Fruit fly (Drosophila melanogaster) whole organism, wandering third instar larva: ENCODE data around the gene Cad89D.

Experiments used
- Abd-B ChIP-seq: fragments of >200 bp; optimal IDR thresholded peaks from 2 replicates; lab custom pipeline; 2017; ENCODE audit warnings: missing biosample characterization, missing genetic modification characterization
- CG32264 ChIP-seq: fragments of 200-800 bp; sonication (Bioruptor generic); optimal IDR thresholded peaks from 2 replicates; lab custom pipeline; 2016; ENCODE audit warnings: missing biosample characterization, missing genetic modification characterization
- CG9705 ChIP-seq: fragments of 200-800 bp; sonication (Bioruptor generic); optimal IDR thresholded peaks from 2 replicates; lab custom pipeline; 2018; ENCODE audit warnings: missing biosample characterization, mild to moderate bottlenecking, missing genetic modification characterization
- CrebA ChIP-seq: fragments of 200-800 bp; sonication (Bioruptor generic); optimal IDR thresholded peaks from 2 replicates; lab custom pipeline; 2016; ENCODE audit warnings: missing biosample characterization, mild to moderate bottlenecking, missing genetic modification characterization, borderline replicate concordance
- Dfd ChIP-seq: fragments of >200 bp; optimal IDR thresholded peaks from 2 replicates; lab custom pipeline; 2017; ENCODE audit warnings: missing biosample characterization, missing genetic modification characterization
- Dif ChIP-seq: fragments of 200-275, 200-300 bp; sonication (Bioruptor generic); optimal IDR thresholded peaks from 2 replicates; lab custom pipeline; 2018; ENCODE audit warnings: missing biosample characterization, missing genetic modification characterization; ENCODE audit not compliant: partially characterized antibody
- GATAd ChIP-seq: sonication (Bioruptor generic); optimal IDR thresholded peaks from 2 replicates; lab custom pipeline; 2016; ENCODE audit warnings: missing biosample characterization, missing genetic modification characterization
- HLH106 ChIP-seq: fragments of 200-800 bp; optimal IDR thresholded peaks from 3 replicates; lab custom pipeline; 2019; ENCODE audit warnings: missing biosample characterization, mild to moderate bottlenecking, missing genetic modification characterization, moderate library complexity
- Hr78 ChIP-seq: fragments of >200 bp; optimal IDR thresholded peaks from 2 replicates; lab custom pipeline; 2017; ENCODE audit warnings: missing biosample characterization, missing genetic modification characterization
- Hr83 ChIP-seq: fragments of 200-300 bp; sonication (Bioruptor generic); optimal IDR thresholded peaks from 2 replicates; lab custom pipeline; 2016; ENCODE audit warnings: missing biosample characterization, mild to moderate bottlenecking, missing genetic modification characterization, moderate library complexity; ENCODE audit not compliant: poor library complexity, severe bottlenecking
- Jra ChIP-seq: sonication (Bioruptor generic); optimal IDR thresholded peaks from 2 replicates; lab custom pipeline; 2016; ENCODE audit warnings: missing biosample characterization, missing genetic modification characterization
- Myc ChIP-seq: fragments of >200 bp; optimal IDR thresholded peaks from 2 replicates; lab custom pipeline; 2017
- N ChIP-seq: fragments of >200 bp; optimal IDR thresholded peaks from 2 replicates; lab custom pipeline; 2018; ENCODE audit warnings: missing biosample characterization, missing external identifiers, missing genetic modification characterization
- OdsH ChIP-seq: fragments of 200-800 bp; sonication (Bioruptor generic); optimal IDR thresholded peaks from 2 replicates; lab custom pipeline; 2016; ENCODE audit warnings: missing biosample characterization, mild to moderate bottlenecking, missing genetic modification characterization
- Rel ChIP-seq, 2 experiments: fragments of 200-800 bp; sonication (Bioruptor generic) in 1 of 2; optimal IDR thresholded peaks; 2 replicates in 1 of 2; 3 replicates in 1 of 2; lab custom pipeline; 2016 to 2019; ENCODE audit warnings: mild to moderate bottlenecking in 2 of 2, missing biosample characterization in 2 of 2, missing genetic modification characterization in 2 of 2, moderate library complexity in 1 of 2
- Sp1 ChIP-seq: fragments of 200-800 bp; sonication (Bioruptor generic); optimal IDR thresholded peaks from 3 replicates; lab custom pipeline; 2019; ENCODE audit warnings: missing biosample characterization, mild to moderate bottlenecking, missing genetic modification characterization, moderate library complexity
- br ChIP-seq: fragments of 200-800 bp; sonication (Bioruptor generic); optimal IDR thresholded peaks from 2 replicates; lab custom pipeline; 2016; ENCODE audit warnings: missing biosample characterization, missing genetic modification characterization
- brk ChIP-seq: fragments of 200-800 bp; sonication (Bioruptor generic); optimal IDR thresholded peaks from 2 replicates; lab custom pipeline; 2016; ENCODE audit warnings: missing biosample characterization, mild to moderate bottlenecking, missing genetic modification characterization
- dl ChIP-seq, 2 experiments: fragments of 175-275, 200-275 bp in 1 of 2; fragments of 200-275 bp in 1 of 2; sonication (Bioruptor generic); optimal IDR thresholded peaks; lab custom pipeline; 2018; ENCODE audit warnings: mild to moderate bottlenecking in 2 of 2, missing biosample characterization in 2 of 2, missing genetic modification characterization in 2 of 2, moderate library complexity in 2 of 2; ENCODE audit not compliant: partially characterized antibody in 2 of 2, insufficient read depth in 1 of 2
- dmrt93B ChIP-seq: fragments of 200-800 bp; sonication (Bioruptor generic); optimal IDR thresholded peaks from 2 replicates; lab custom pipeline; 2018; ENCODE audit warnings: missing biosample characterization, mild to moderate bottlenecking, missing genetic modification characterization
- dsf ChIP-seq: sonication (Bioruptor generic); optimal IDR thresholded peaks from 2 replicates; lab custom pipeline; 2016; ENCODE audit warnings: missing biosample characterization, missing genetic modification characterization, borderline replicate concordance
- foxo ChIP-seq, 2 experiments: fragments of 200-800 bp; sonication (Bioruptor generic); optimal IDR thresholded peaks; 2 replicates in 1 of 2; 3 replicates in 1 of 2; lab custom pipeline; 2016 to 2017; ENCODE audit warnings: missing biosample characterization in 2 of 2, missing genetic modification characterization in 2 of 2
- fru ChIP-seq: fragments of 200-800 bp; sonication (Bioruptor generic); optimal IDR thresholded peaks from 3 replicates; lab custom pipeline; 2016; ENCODE audit warnings: missing biosample characterization, mild to moderate bottlenecking, missing genetic modification characterization
- h ChIP-seq: fragments of 200-800 bp; sonication (Bioruptor generic); optimal IDR thresholded peaks from 3 replicates; lab custom pipeline; 2016; ENCODE audit warnings: missing biosample characterization, mild to moderate bottlenecking, missing genetic modification characterization
- jim ChIP-seq: fragments of 175-275, 200-325 bp; sonication (Bioruptor generic); optimal IDR thresholded peaks from 2 replicates; lab custom pipeline; 2016; ENCODE audit warnings: missing biosample characterization, mild to moderate bottlenecking, missing genetic modification characterization
- lola ChIP-seq: fragments of >200 bp; optimal IDR thresholded peaks from 2 replicates; lab custom pipeline; 2017; ENCODE audit warnings: missing biosample characterization, missing genetic modification characterization
- pan ChIP-seq: fragments of >200 bp; optimal IDR thresholded peaks from 2 replicates; lab custom pipeline; 2017
- psq ChIP-seq: fragments of 200-800 bp; sonication (Bioruptor generic); optimal IDR thresholded peaks from 3 replicates; lab custom pipeline; 2017; ENCODE audit warnings: missing biosample characterization, mild to moderate bottlenecking, missing genetic modification characterization, moderate library complexity
- rgr ChIP-seq: fragments of 200-800 bp; sonication (Bioruptor generic); optimal IDR thresholded peaks from 3 replicates; lab custom pipeline; 2016; ENCODE audit warnings: missing biosample characterization, mild to moderate bottlenecking, missing genetic modification characterization
- sage ChIP-seq: fragments of 200-800 bp; sonication (Bioruptor generic); optimal IDR thresholded peaks from 2 replicates; lab custom pipeline; 2016; ENCODE audit warnings: missing biosample characterization, mild to moderate bottlenecking, missing genetic modification characterization
- sv ChIP-seq: fragments of 200-800 bp; sonication (Bioruptor generic); optimal IDR thresholded peaks from 3 replicates; lab custom pipeline; 2016; ENCODE audit warnings: missing biosample characterization, missing genetic modification characterization
- tai ChIP-seq: sonication (Bioruptor generic); optimal IDR thresholded peaks from 2 replicates; lab custom pipeline; 2016; ENCODE audit warnings: missing biosample characterization, missing genetic modification characterization
- usp ChIP-seq: fragments of >200 bp; optimal IDR thresholded peaks from 2 replicates; lab custom pipeline; 2017; ENCODE audit warnings: missing biosample characterization, missing genetic modification characterization
- woc ChIP-seq: sonication (Bioruptor generic); optimal IDR thresholded peaks from 2 replicates; lab custom pipeline; 2016; ENCODE audit warnings: missing biosample characterization, mild to moderate bottlenecking, missing genetic modification characterization

The Cad89D gene

DNA sequence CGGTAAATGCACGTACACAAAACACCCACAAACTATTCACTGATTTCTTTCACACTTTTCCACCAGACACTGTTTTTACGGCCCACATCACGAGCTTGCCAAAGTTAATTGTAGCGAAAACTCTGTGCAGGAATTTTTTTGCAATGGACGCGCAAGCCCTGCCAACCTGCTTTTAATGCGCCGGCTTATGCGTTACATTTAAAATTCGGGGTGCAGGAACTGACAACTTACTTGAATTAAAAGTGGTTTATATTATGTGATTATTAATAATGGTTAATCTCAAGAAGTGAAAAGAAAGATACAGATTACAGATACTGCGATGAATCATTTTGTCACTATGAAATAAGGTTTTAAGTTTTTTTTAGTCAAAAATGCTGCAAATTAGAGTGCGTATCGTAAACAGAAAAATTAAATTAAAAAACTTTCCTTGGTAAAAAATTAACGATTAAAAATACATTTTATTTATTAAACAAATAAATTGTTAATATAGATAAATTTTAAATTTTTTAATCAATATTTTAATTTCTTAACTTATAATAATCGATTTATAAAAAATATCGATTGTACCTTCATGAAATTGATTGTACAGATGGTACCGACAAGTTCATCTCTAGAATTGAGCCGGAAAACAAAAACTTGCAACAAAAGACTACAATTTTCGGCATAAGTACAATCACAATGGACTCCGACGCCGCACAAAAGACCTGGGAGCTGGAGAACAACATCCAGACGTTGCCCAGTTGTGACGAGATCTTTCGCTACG is 25.5 kb downstream of the Cad89D start, which contains the start of the genes CG42232 and CSN5:
Gene CG42232, minus strand, starts transcription at position 163 of the 763 bp plus-strand sequence.
Gene CSN5, plus strand, starts transcription at position 599 of the 763 bp plus-strand sequence.
- TF ChIP-seq woc (GFP tag; lab: Kevin White, UChicago) = no peak
- TF ChIP-seq OdsH (GFP tag; lab: Kevin White, UChicago) = no peak
- no peak for TF ChIP-seq Hr78 (GFP tag; lab: Kevin White, UChicago)
- TF ChIP-seq Hr83 (GFP tag; lab: Kevin White, UChicago) = peak; percentile 58
- no peak for TF ChIP-seq Dfd
- TF ChIP-seq GATAd (GFP tag; lab: Kevin White, UChicago) = no peak
- no peak for TF ChIP-seq tai (GFP tag; lab: Kevin White, UChicago)
- TF ChIP-seq psq = peak; percentile 52
- no peak for TF ChIP-seq pan (lab: Kevin White, UChicago)
- no peak for TF ChIP-seq CG32264 (GFP tag; lab: Kevin White, UChicago)
- no peak for TF ChIP-seq lola
- TF ChIP-seq dsf = peak; percentile 23
- peak; percentile 44 for TF ChIP-seq CG9705
- TF ChIP-seq h (GFP tag; lab: Kevin White, UChicago) = no peak
- no peak for TF ChIP-seq jim
- TF ChIP-seq Rel (GFP tag; optimal IDR thresholded peaks at IDR 0.05; lab: Kevin White, UChicago) = no peak
- no peak for TF ChIP-seq Rel (tag; optimal IDR thresholded peaks at IDR 0.05; lab: Kevin White, UChicago)
- TF ChIP-seq usp (GFP tag; lab: Kevin White, UChicago) = no peak
- no peak for TF ChIP-seq CrebA (GFP tag; lab: Kevin White, UChicago)
- no peak for TF ChIP-seq fru
- no peak for TF ChIP-seq rgr (GFP tag; lab: Kevin White, UChicago)
- TF ChIP-seq dmrt93B (GFP tag; lab: Kevin White, UChicago) = no peak
- no peak for TF ChIP-seq sv (GFP tag; lab: Kevin White, UChicago)
- TF ChIP-seq HLH106 = no peak
- TF ChIP-seq brk (GFP tag; lab: Kevin White, UChicago) = no peak
- TF ChIP-seq Sp1 = no peak
- TF ChIP-seq Dif = no peak
- TF ChIP-seq dl (GFP tag; optimal IDR thresholded peaks at IDR 0.05; lab: Kevin White, UChicago; ENCODE audit: insufficient read depth in 1 of 2, partially characterized antibody in 2 of 2) = no peak
- no peak for TF ChIP-seq N (GFP tag; lab: Kevin White, UChicago)
- TF ChIP-seq Abd-B = no peak
- no peak for TF ChIP-seq Jra (GFP tag; lab: Kevin White, UChicago)
- no peak for TF ChIP-seq Myc (lab: Kevin White, UChicago)

DNA sequence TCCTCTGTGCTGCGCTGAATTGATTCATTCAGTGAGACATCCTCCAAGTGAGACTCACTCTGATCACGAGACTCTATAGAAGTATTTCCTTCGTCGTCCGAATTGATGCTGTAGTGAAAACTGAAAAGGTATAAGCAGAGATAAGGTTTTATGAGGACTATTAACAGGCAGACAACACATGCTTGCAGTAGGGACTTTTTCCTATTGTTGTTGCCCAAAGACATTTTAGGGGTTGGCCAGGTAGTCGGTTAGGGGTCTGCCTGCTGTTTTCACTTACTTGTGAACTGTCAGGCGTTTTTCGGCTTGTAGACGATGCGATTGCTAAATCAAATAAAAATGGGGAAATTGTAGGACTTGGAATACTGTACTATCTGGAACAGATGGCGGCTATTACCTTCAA is 26.7 kb downstream of the Cad89D start:
- TF ChIP-seq dsf = no peak
- no peak for TF ChIP-seq Dif

DNA sequence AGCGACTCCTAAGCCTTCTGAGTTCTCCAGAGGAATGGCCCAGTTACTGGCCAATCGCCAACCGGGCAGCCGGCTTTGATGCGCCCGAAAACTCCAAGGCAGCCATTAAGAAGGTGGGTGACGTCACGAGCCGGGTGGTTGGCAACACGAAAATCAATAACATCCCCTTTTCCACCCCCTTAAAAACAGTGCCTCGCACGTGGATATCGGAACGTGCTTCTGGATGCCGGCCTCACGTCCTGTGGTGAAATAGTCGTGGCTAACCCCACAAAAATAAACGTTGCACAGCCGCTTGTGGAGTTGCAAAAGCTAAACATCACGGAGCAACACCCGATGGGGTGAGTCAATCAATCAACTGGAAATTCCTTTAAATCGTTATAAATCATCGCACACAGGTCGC is 38.6 kb downstream of the Cad89D start:
- no peak for TF ChIP-seq dsf
- no peak for TF ChIP-seq N (GFP tag; lab: Kevin White, UChicago)
- TF ChIP-seq Sp1 = no peak
- no peak for TF ChIP-seq sage (GFP tag; lab: Kevin White, UChicago)
- TF ChIP-seq GATAd (GFP tag; lab: Kevin White, UChicago) = no peak
- no peak for TF ChIP-seq Jra (GFP tag; lab: Kevin White, UChicago)
- no peak for TF ChIP-seq Rel (GFP tag; optimal IDR thresholded peaks at IDR 0.05; lab: Kevin White, UChicago)
- no peak for TF ChIP-seq Rel (tag; optimal IDR thresholded peaks at IDR 0.05; lab: Kevin White, UChicago)
- TF ChIP-seq lola = no peak
- TF ChIP-seq usp (GFP tag; lab: Kevin White, UChicago) = no peak
- TF ChIP-seq sv (GFP tag; lab: Kevin White, UChicago) = no peak

DNA sequence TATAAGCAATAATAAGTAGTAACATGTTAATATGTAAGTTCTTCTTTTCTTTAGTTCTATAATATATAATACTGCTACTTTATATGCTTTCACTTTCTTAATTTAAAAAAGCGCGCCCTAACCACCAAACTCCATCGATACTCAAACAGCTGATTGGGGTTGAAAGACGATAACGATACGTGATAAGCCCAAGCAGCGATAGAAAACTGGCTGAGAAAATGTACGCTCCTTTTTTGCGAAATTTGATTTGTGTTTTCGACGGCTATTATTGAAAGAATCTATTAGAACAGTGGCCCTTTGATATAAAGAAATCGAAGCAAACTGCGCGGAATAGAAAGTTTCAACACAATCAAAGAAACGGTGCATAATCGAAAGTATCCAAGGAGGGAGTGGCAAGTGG is 39.3 kb downstream of the Cad89D start, which contains the start of gene CG14883:
Gene CG14883, plus strand, starts transcription at position 178 of the 400 bp plus-strand sequence.
- TF ChIP-seq OdsH (GFP tag; lab: Kevin White, UChicago) = no peak
- no peak for TF ChIP-seq Dfd
- TF ChIP-seq sage (GFP tag; lab: Kevin White, UChicago) = no peak
- no peak for TF ChIP-seq dmrt93B (GFP tag; lab: Kevin White, UChicago)
- TF ChIP-seq brk (GFP tag; lab: Kevin White, UChicago) = no peak
- TF ChIP-seq br (GFP tag; lab: Kevin White, UChicago) = no peak
- TF ChIP-seq Abd-B = no peak
- no peak for TF ChIP-seq dl (GFP tag; optimal IDR thresholded peaks at IDR 0.05; lab: Kevin White, UChicago; ENCODE audit: insufficient read depth in 1 of 2, partially characterized antibody in 2 of 2)
- TF ChIP-seq foxo (GFP tag; optimal IDR thresholded peaks at IDR 0.05; lab: Kevin White, UChicago) = no peak
